Fruit fly (Drosophila melanogaster): ENCODE measurements around the gene CG13255.

The CG13255 gene

DNA sequence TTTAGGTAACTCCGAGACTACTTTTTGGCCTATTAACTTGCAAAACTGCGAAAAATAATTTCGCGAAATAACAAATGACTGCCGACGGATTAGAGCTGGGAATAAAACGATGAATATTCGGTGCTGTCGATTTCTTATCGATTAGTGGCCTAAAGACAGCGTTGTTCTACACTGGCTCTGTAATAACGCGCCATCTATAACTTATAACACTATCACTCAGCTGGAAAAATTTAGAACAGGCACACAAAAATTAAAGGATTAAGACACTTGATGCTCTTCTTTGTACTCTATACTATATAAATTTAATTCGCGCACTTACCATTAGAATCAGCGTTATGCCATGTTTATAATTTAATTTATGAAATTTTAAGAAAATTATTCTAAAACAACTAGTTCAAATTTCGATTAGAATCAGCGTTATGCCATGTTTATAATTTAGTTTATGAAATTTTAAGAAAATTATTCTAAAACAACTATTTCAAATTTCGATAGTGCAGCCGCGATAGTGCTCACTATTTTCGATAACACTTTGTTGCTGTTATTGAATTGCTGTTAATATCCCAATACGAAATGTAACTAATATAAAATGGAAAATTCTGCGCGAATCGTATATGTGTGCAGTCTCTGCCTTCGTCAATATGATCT is 4.3 kb downstream of the CG13255 start, which contains the start of the genes CSN3 and CG11456 (continued):
- TF ChIP-seq gcm2 (GFP tag; optimal IDR thresholded peaks at IDR 0.05) (no peak), sug (tag; optimal IDR thresholded peaks at IDR 0.05) (no peak), CG10979 (tag; optimal IDR thresholded peaks at IDR 0.05) (no peak), CG17186 (GFP tag; optimal IDR thresholded peaks at IDR 0.05) (peak; percentile 24), HLH3B (GFP tag; IDR thresholded peaks at IDR 0.05) (no peak), CG10321 (GFP tag; IDR thresholded peaks at IDR 0.05) (no peak), NC2α (GFP tag; optimal IDR thresholded peaks at IDR 0.05) (no peak), sqz (GFP tag; optimal IDR thresholded peaks at IDR 0.05) (no peak), CG12104 (GFP tag; optimal IDR thresholded peaks at IDR 0.05) (no peak), aop (GFP tag; IDR thresholded peaks at IDR 0.05) (no peak), dimm (GFP tag; IDR thresholded peaks at IDR 0.05) (no peak), klu (GFP tag; IDR thresholded peaks at IDR 0.05) (no peak), NFAT (GFP tag; IDR thresholded peaks at IDR 0.05) (peak; percentile 57; the same call in 1 of the 2 replicates), CG6254 (GFP tag; optimal IDR thresholded peaks at IDR 0.05) (no peak), run (tag; optimal IDR thresholded peaks at IDR 0.05) (no peak), kah (GFP tag; optimal IDR thresholded peaks at IDR 0.05) (no peak), bab2 (GFP tag; optimal IDR thresholded peaks at IDR 0.05) (peak; percentile 43), jing (GFP tag; optimal IDR thresholded peaks at IDR 0.05) (no peak), ftz-f1 (GFP tag; optimal IDR thresholded peaks at IDR 0.05) (no peak), sim (GFP tag; IDR thresholded peaks at IDR 0.05) (no peak), Lpt (GFP tag; optimal IDR thresholded peaks at IDR 0.05) (no peak), CG17385 (GFP tag; optimal IDR thresholded peaks at IDR 0.05) (no peak), fd3F (GFP tag; optimal IDR thresholded peaks at IDR 0.05) (no peak), CG34376 (GFP tag; optimal IDR thresholded peaks at IDR 0.05) (no peak), ac (GFP tag; optimal IDR thresholded peaks at IDR 0.05) (no peak), Hand (GFP tag; optimal IDR thresholded peaks at IDR 0.05) (no peak), MTF-1 (GFP tag; optimal IDR thresholded peaks at IDR 0.05; ENCODE audit: borderline replicate concordance) (no peak), sr (GFP tag; IDR thresholded peaks at IDR 0.05) (no peak), Hr39 (optimal IDR thresholded peaks at IDR 0.05) (no peak), shn (GFP tag; optimal IDR thresholded peaks at IDR 0.05) (peak; percentile 6), rib (GFP tag; IDR thresholded peaks at IDR 0.05) (peak; percentile 82), Myb (GFP tag; optimal IDR thresholded peaks at IDR 0.05) (peak; percentile 48), repo (GFP tag; optimal IDR thresholded peaks at IDR 0.05) (peak; percentile 47), pho (GFP tag; optimal IDR thresholded peaks at IDR 0.05) (peak; percentile 49), trem (tag; optimal IDR thresholded peaks at IDR 0.05) (peak; percentile 70), Dll (GFP tag; IDR thresholded peaks at IDR 0.05; ENCODE audit: partially characterized antibody) (peak; percentile 68; the same call in 3 of the 4 replicates), CG6683 (GFP tag; optimal IDR thresholded peaks at IDR 0.05) (no peak), CG5245 (GFP tag; optimal IDR thresholded peaks at IDR 0.05) (peak; percentile 34), Chrac-16 (GFP tag; optimal IDR thresholded peaks at IDR 0.05) (peak; percentile 43), jumu (GFP tag; optimal IDR thresholded peaks at IDR 0.05) (peak; percentile 60), ERR (GFP tag; optimal IDR thresholded peaks at IDR 0.05) (no peak), Dad (GFP tag; optimal IDR thresholded peaks at IDR 0.05) (peak; percentile 32), fru (optimal IDR thresholded peaks at IDR 0.05) (no peak), usp (GFP tag; optimal IDR thresholded peaks at IDR 0.05) (no peak), CG18764 (GFP tag; optimal IDR thresholded peaks at IDR 0.05) (peak; percentile 26), CG30431 (GFP tag; optimal IDR thresholded peaks at IDR 0.05) (no peak), CG11456 (GFP tag; IDR thresholded peaks at IDR 0.05) (peak; percentile 86), lab (GFP tag; optimal IDR thresholded peaks at IDR 0.05) (no peak), Lim3 (GFP tag; IDR thresholded peaks at IDR 0.05) (no peak), MESR4 (GFP tag; optimal IDR thresholded peaks at IDR 0.05) (peak; percentile 25), CG7372 (GFP tag; IDR thresholded peaks at IDR 0.05) (no peak), z (GFP tag; IDR thresholded peaks at IDR 0.05) (no peak), grn (GFP tag; optimal IDR thresholded peaks at IDR 0.05) (no peak)

All from whole organism, embryonic.